Worm (Caenorhabditis elegans): Measurements from ENCODE around the gene Y67D8B.5.
"Not testable (repeated sequence)": the region's sequence is repeated elsewhere in the genome, so short reads cannot be mapped to it uniquely, and the experiment has no call there.

Gene Y67D8B.5

ce11 chrIV:3172510-3172909, 29.6 kb upstream of the Y67D8B.5 start, which contains the start of gene Y67D8B.1:
Gene Y67D8B.1 (minus strand): TSS chrIV:3172610.
- TF ChIP-seq tra-4, F13C5.2, hnd-1 (tag; optimal IDR thresholded peaks at IDR 0.05): not testable (repeated sequence)

ce11 chrIV:3176067-3176758, 25.9 kb upstream of the Y67D8B.5 start, which contains the start of gene nlp-81:
Gene nlp-81 (minus strand): TSS chrIV:3176117.
- TF ChIP-seq pes-1 (GFP tag; IDR thresholded peaks at IDR 0.05): no peak
- TF ChIP-seq tbx-37 (GFP tag; conservative IDR thresholded peaks at IDR 0.05): no peak
- no peak for TF ChIP-seq B0310.2 (tag; optimal IDR thresholded peaks at IDR 0.05)
- TF ChIP-seq F13C5.2 (tag; optimal IDR thresholded peaks at IDR 0.05): no peak
- no peak for TF ChIP-seq ceh-13 (GFP tag; optimal IDR thresholded peaks at IDR 0.05)
- TF ChIP-seq sea-1 (GFP tag; conservative IDR thresholded peaks at IDR 0.05): no peak
- TF ChIP-seq tbx-11 (GFP tag; IDR thresholded peaks at IDR 0.05): no peak
- TF ChIP-seq hmbx-1 (tag; optimal IDR thresholded peaks at IDR 0.05): peak; percentile 15
- no peak for TF ChIP-seq ceh-36 (tag; optimal IDR thresholded peaks at IDR 0.05)

ce11 chrIV:3182920-3183319, 19.2 kb upstream of the Y67D8B.5 start:
- TF ChIP-seq pes-1 (GFP tag; IDR thresholded peaks at IDR 0.05) (no peak), B0310.2 (tag; optimal IDR thresholded peaks at IDR 0.05) (no peak), hnd-1 (tag; optimal IDR thresholded peaks at IDR 0.05) (no peak), flt-1 (GFP tag; IDR thresholded peaks at IDR 0.05) (no peak), hmg-4 (GFP tag; optimal IDR thresholded peaks at IDR 0.05) (no peak), ama-1 (optimal IDR thresholded peaks at IDR 0.05) (no peak), tbx-11 (GFP tag; IDR thresholded peaks at IDR 0.05) (no peak), F13C5.2 (tag; optimal IDR thresholded peaks at IDR 0.05) (no peak), scrt-1 (GFP tag; IDR thresholded peaks at IDR 0.05) (no peak), tbx-37 (GFP tag; conservative IDR thresholded peaks at IDR 0.05) (no peak), tra-4 (tag; optimal IDR thresholded peaks at IDR 0.05) (no peak), aly-1 (tag; optimal IDR thresholded peaks at IDR 0.05) (no peak), sea-1 (GFP tag; conservative IDR thresholded peaks at IDR 0.05) (no peak), ceh-13 (GFP tag; optimal IDR thresholded peaks at IDR 0.05) (no peak)

ce11 chrIV:3191466-3191865, 10.7 kb upstream of the Y67D8B.5 start, which contains the start of gene Y67D8B.2:
Gene Y67D8B.2 (minus strand): TSS chrIV:3191566.
- TF ChIP-seq F13C5.2 (tag; optimal IDR thresholded peaks at IDR 0.05) (no peak), scrt-1 (GFP tag; IDR thresholded peaks at IDR 0.05) (no peak), tra-4 (tag; optimal IDR thresholded peaks at IDR 0.05) (no peak), pes-1 (GFP tag; IDR thresholded peaks at IDR 0.05) (no peak), tbx-11 (GFP tag; IDR thresholded peaks at IDR 0.05) (no peak), sea-1 (GFP tag; conservative IDR thresholded peaks at IDR 0.05) (no peak), aly-1 (tag; optimal IDR thresholded peaks at IDR 0.05) (no peak), ceh-36 (tag; optimal IDR thresholded peaks at IDR 0.05) (no peak), ama-1 (optimal IDR thresholded peaks at IDR 0.05) (no peak), flt-1 (GFP tag; IDR thresholded peaks at IDR 0.05) (no peak), hnd-1 (tag; optimal IDR thresholded peaks at IDR 0.05) (no peak), hmbx-1 (tag; optimal IDR thresholded peaks at IDR 0.05) (no peak), B0310.2 (tag; optimal IDR thresholded peaks at IDR 0.05) (no peak)

ce11 chrIV:3196367-3196766, 5.8 kb upstream of the Y67D8B.5 start:
- no peak for TF ChIP-seq ceh-36 (tag; optimal IDR thresholded peaks at IDR 0.05)
- TF ChIP-seq tbx-11 (GFP tag; IDR thresholded peaks at IDR 0.05): no peak
- TF ChIP-seq B0310.2 (tag; optimal IDR thresholded peaks at IDR 0.05): no peak
- no peak for TF ChIP-seq F13C5.2 (tag; optimal IDR thresholded peaks at IDR 0.05)
- TF ChIP-seq pes-1 (GFP tag; IDR thresholded peaks at IDR 0.05): no peak
- no peak for TF ChIP-seq ama-1 (optimal IDR thresholded peaks at IDR 0.05)
- TF ChIP-seq hmbx-1 (tag; optimal IDR thresholded peaks at IDR 0.05): no peak
- no peak for TF ChIP-seq sea-1 (GFP tag; conservative IDR thresholded peaks at IDR 0.05)

- TF ChIP-seq pes-1 (GFP tag; IDR thresholded peaks at IDR 0.05) (no peak), aly-1 (tag; optimal IDR thresholded peaks at IDR 0.05) (no peak), B0310.2 (tag; optimal IDR thresholded peaks at IDR 0.05) (no peak), F13C5.2 (tag; optimal IDR thresholded peaks at IDR 0.05) (no peak), ama-1 (optimal IDR thresholded peaks at IDR 0.05) (no peak), tbx-11 (GFP tag; IDR thresholded peaks at IDR 0.05) (no peak), hnd-1 (tag; optimal IDR thresholded peaks at IDR 0.05) (no peak), ceh-36 (tag; optimal IDR thresholded peaks at IDR 0.05) (no peak), tbx-37 (GFP tag; conservative IDR thresholded peaks at IDR 0.05) (no peak), ceh-13 (GFP tag; optimal IDR thresholded peaks at IDR 0.05) (no peak), scrt-1 (GFP tag; IDR thresholded peaks at IDR 0.05) (no peak)
These were observed 3.1 kb upstream of the Y67D8B.5 start for ce11 chrIV:3199041-3199440.

ce11 chrIV:3211929-3212328, 9.8 kb downstream of the Y67D8B.5 start:
- TF ChIP-seq tra-4 (tag; optimal IDR thresholded peaks at IDR 0.05) (no peak), hmg-4 (GFP tag; optimal IDR thresholded peaks at IDR 0.05) (no peak), hmbx-1 (tag; optimal IDR thresholded peaks at IDR 0.05) (no peak), ama-1 (optimal IDR thresholded peaks at IDR 0.05) (no peak), hnd-1 (tag; optimal IDR thresholded peaks at IDR 0.05) (no peak), F13C5.2 (tag; optimal IDR thresholded peaks at IDR 0.05) (no peak), pes-1 (GFP tag; IDR thresholded peaks at IDR 0.05) (no peak), tbx-37 (GFP tag; conservative IDR thresholded peaks at IDR 0.05) (no peak), scrt-1 (GFP tag; IDR thresholded peaks at IDR 0.05) (no peak), aly-1 (tag; optimal IDR thresholded peaks at IDR 0.05) (no peak), B0310.2 (tag; optimal IDR thresholded peaks at IDR 0.05) (no peak), ceh-13 (GFP tag; optimal IDR thresholded peaks at IDR 0.05) (no peak), ets-7 (tag; optimal IDR thresholded peaks at IDR 0.05) (no peak), ceh-36 (tag; optimal IDR thresholded peaks at IDR 0.05) (no peak), flt-1 (GFP tag; IDR thresholded peaks at IDR 0.05) (no peak), tbx-11 (GFP tag; IDR thresholded peaks at IDR 0.05) (no peak), sea-1 (GFP tag; conservative IDR thresholded peaks at IDR 0.05) (no peak)

Data from whole organism, early embryonic.